Worm (Caenorhabditis elegans) whole organism, L4/young adult: ENCODE results near the gene par-5.

ENCODE experiments used
- W03F9.2 ChIP-seq: fragments of 150-350 bp; optimal IDR thresholded peaks from 2 replicates; lab custom pipeline; 2014; ENCODE audit warnings: missing biosample characterization, missing genetic modification characterization
- dao-5 ChIP-seq: sonication (generic microtip); optimal IDR thresholded peaks from 2 replicates; lab custom pipeline; 2016; ENCODE audit warnings: missing genotype, missing genetic modification characterization, moderate library complexity, missing compliant biosample characterization
- him-1 ChIP-seq: sonication (generic microtip); optimal IDR thresholded peaks from 2 replicates; lab custom pipeline; 2016; ENCODE audit warnings: missing genotype, missing genetic modification reagents, missing genetic modification characterization, missing compliant biosample characterization

- TF ChIP-seq W03F9.2 (no peak), him-1 (tag; lab: Kevin White, UChicago) (no peak), dao-5 (tag; lab: Kevin White, UChicago) (no peak)
Observed at ce11 chrIV:11792495-11792894, 29.2 kb downstream of the par-5 start, which contains the start of gene H01G02.3.
